Fruit fly (Drosophila melanogaster): ENCODE data around the gene yellow-e2.

yellow-e2 gene

DNA sequence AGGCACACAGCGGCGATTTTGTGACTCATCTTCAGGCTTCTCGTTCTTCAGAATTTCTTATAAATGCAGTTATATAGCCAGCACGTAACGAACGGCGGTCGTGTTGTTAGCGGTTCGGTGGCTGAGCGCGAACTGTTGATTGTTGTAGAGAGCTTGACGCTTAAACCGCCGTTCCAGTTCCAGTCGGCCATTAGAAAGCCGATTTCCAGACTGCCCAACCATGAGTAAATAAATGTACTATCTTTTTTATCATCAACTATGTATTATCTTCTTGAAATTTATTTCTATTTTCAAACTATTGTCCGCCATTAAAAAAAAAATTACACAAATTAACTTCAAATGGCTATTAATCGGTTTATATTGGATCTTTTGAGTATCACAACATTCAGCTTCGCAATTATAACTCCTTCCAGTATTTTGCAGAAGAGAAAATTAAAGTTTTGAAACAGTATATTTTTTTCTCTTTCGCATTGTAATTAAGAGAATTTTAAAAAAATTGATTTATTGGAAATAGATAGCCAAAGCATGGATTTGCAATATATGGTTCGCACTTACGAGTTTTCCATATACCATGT is 5.0 kb downstream of the yellow-e2 start, which contains the start of gene GILT1:
GILT1 (minus strand) TSS at position 141 of the 575 bp plus-strand sequence.
- TF ChIP-seq toe (GFP tag; optimal IDR thresholded peaks at IDR 0.05) (no peak), pad (GFP tag; optimal IDR thresholded peaks at IDR 0.05) (peak; percentile 59), cic (GFP tag; optimal IDR thresholded peaks at IDR 0.05) (peak; percentile 22), Crg-1 (GFP tag; optimal IDR thresholded peaks at IDR 0.05) (no peak), CG7101 (tag; optimal IDR thresholded peaks at IDR 0.05) (peak; percentile 12), CG14711 (tag; optimal IDR thresholded peaks at IDR 0.05) (no peak), ovo (GFP tag; optimal IDR thresholded peaks at IDR 0.05) (peak; percentile 44), Mnt (GFP tag; optimal IDR thresholded peaks at IDR 0.05) (peak; percentile 43), bab1 (GFP tag; optimal IDR thresholded peaks at IDR 0.05) (peak; percentile 39), kay (GFP tag; ENCODE audit: borderline replicate concordance) (peak; percentile 69), tj (GFP tag; optimal IDR thresholded peaks at IDR 0.05) (peak; percentile 1)

DNA sequence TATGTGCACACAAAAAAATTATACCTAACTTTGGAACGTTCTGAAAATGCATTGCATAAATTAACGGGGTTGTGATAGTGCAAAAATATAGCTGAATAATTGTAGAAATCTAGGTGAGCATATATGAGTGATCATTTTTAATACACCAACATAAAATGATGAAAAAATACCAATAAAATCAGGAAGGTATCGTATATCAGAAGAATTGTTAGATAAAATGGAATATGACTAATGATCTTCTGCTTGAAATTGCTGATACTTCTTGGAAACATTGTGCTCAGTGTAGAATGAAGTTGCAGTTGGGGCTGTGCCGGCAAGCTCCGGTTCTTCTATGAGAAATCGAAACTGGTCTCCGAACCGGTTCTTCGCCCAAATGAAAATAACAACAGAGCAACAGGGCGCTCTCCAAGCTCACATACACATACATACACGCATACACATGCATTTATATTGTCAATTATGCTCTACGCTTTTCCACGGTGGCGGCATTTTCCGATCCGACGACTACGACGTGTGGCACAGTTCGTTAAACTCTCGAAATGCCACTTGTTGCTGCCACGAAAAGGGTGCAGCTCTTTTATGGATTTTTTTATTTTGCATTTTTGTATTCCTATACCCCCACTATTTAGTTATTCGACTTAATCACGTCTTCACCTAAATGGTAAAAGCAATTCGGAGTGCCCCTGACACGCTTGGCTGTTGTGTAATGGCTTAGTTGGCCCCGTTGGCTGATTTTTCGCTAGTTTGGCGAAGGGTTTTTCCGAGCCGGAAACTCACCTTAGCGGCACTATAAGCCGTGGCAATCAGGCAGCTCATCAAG is 5.7 kb downstream of the yellow-e2 start:
- TF ChIP-seq CG7101 (tag; optimal IDR thresholded peaks at IDR 0.05) (peak; percentile 68), CG11617 (GFP tag; optimal IDR thresholded peaks at IDR 0.05) (peak; percentile 71), CG33017 (tag; optimal IDR thresholded peaks at IDR 0.05) (peak; percentile 5), CG14711 (tag; optimal IDR thresholded peaks at IDR 0.05) (peak; percentile 63), Mnt (GFP tag; optimal IDR thresholded peaks at IDR 0.05) (no peak), cic (GFP tag; optimal IDR thresholded peaks at IDR 0.05) (no peak), tj (GFP tag; optimal IDR thresholded peaks at IDR 0.05) (peak; percentile 71), Clk (GFP tag; optimal IDR thresholded peaks at IDR 0.05) (no peak), CG1620 (GFP tag; optimal IDR thresholded peaks at IDR 0.05) (peak; percentile 27), Crg-1 (GFP tag; optimal IDR thresholded peaks at IDR 0.05) (peak; percentile 64), pad (GFP tag; optimal IDR thresholded peaks at IDR 0.05) (peak; percentile 38), kay (GFP tag; ENCODE audit: borderline replicate concordance) (no peak), CG12768 (GFP tag; optimal IDR thresholded peaks at IDR 0.05) (no peak), toe (GFP tag; optimal IDR thresholded peaks at IDR 0.05) (no peak), Hr96 (GFP tag; optimal IDR thresholded peaks at IDR 0.05) (peak; percentile 37), cnc (optimal IDR thresholded peaks at IDR 0.05) (no peak), ovo (GFP tag; optimal IDR thresholded peaks at IDR 0.05) (peak; percentile 55), bab1 (GFP tag; optimal IDR thresholded peaks at IDR 0.05) (peak; percentile 79), CG5204 (GFP tag; optimal IDR thresholded peaks at IDR 0.05) (peak; percentile 55), CG7045 (GFP tag; optimal IDR thresholded peaks at IDR 0.05) (peak; percentile 55)

DNA sequence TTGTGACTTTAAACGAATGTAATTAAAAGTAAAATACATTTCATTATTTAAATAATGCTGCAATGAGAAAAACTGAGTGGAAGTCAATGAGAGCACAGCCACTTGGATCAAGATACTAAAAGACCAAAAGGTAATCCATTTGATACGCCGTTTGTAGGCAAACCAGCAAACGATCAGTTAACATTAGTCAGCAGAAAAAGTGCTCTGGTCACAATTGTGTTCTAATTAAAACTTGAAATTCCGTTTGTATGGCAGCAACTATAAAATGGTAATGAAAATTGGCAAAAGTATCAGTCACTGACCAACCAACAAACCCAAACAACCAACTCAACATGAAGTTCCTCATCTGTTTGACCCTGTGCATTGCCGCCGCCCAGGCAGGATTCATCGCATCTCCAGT is 9.3 kb downstream of the yellow-e2 start, which contains the start of gene CG14377:
CG14377 (plus strand) TSS at position 301 of the 400 bp plus-strand sequence.
- TF ChIP-seq toe (GFP tag; optimal IDR thresholded peaks at IDR 0.05) (no peak), Crg-1 (GFP tag; optimal IDR thresholded peaks at IDR 0.05) (no peak), CG1620 (GFP tag; optimal IDR thresholded peaks at IDR 0.05) (no peak), Mnt (GFP tag; optimal IDR thresholded peaks at IDR 0.05) (no peak), Clk (GFP tag; optimal IDR thresholded peaks at IDR 0.05) (no peak), CG11617 (GFP tag; optimal IDR thresholded peaks at IDR 0.05) (no peak), pad (GFP tag; optimal IDR thresholded peaks at IDR 0.05) (no peak), CG5204 (GFP tag; optimal IDR thresholded peaks at IDR 0.05) (no peak), CG7045 (GFP tag; optimal IDR thresholded peaks at IDR 0.05) (no peak)

DNA sequence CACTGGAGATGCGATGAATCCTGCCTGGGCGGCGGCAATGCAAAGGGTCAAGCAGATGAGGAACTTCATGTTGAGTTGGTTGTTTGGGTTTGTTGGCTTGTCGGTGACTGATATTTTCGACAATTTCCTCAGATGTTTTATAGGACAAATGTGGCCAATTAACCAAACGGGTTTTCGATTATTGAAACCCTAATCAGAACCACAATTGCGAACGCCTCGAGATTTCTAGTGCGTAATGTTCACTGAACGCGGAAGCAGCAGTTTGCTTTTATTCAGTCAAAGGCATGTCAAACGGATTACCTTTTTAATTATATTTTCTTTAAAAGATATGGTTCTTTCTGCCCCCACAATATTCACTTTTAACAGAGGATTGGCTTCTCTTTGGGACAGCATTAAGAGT is 9.8 kb downstream of the yellow-e2 start, which contains the start of gene CG14374:
CG14374 (minus strand) TSS at position 101 of the 400 bp plus-strand sequence.
- no peak for TF ChIP-seq Clk (GFP tag; optimal IDR thresholded peaks at IDR 0.05)
- no peak for TF ChIP-seq CG12768 (GFP tag; optimal IDR thresholded peaks at IDR 0.05)
- no peak for TF ChIP-seq Crg-1 (GFP tag; optimal IDR thresholded peaks at IDR 0.05)
- no peak for TF ChIP-seq CG7045 (GFP tag; optimal IDR thresholded peaks at IDR 0.05)
- TF ChIP-seq bab1 (GFP tag; optimal IDR thresholded peaks at IDR 0.05), result no peak
- TF ChIP-seq CG14711 (tag; optimal IDR thresholded peaks at IDR 0.05), result no peak
- no peak for TF ChIP-seq Mnt (GFP tag; optimal IDR thresholded peaks at IDR 0.05)
- TF ChIP-seq CG33017 (tag; optimal IDR thresholded peaks at IDR 0.05), result no peak
- TF ChIP-seq CG7101 (tag; optimal IDR thresholded peaks at IDR 0.05), result no peak
- no peak for TF ChIP-seq kay (GFP tag; ENCODE audit: borderline replicate concordance)
- TF ChIP-seq cic (GFP tag; optimal IDR thresholded peaks at IDR 0.05), result no peak
- no peak for TF ChIP-seq tj (GFP tag; optimal IDR thresholded peaks at IDR 0.05)
- no peak for TF ChIP-seq CG5204 (GFP tag; optimal IDR thresholded peaks at IDR 0.05)
- no peak for TF ChIP-seq Hr96 (GFP tag; optimal IDR thresholded peaks at IDR 0.05)

DNA sequence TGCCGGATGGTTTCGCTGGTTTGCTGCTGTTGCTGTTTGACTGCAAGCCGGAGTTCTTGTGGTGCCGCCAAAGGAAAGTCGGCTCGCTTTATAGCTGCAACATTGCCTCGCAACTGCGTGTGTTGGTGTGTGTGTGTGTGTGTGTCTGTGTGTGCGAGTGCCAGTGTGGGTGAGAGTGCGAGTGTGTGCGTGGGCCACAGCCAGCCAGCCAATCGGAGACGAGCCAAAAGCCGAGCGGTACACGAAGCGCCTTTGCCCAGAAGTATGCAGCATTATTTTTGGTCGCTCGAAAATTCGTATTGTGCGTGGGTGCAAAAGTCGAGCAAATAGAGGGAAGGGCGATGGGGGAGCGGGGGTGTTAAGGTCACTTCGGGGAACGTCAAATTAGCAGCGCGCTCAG is 11.7 kb downstream of the yellow-e2 start, which contains the start of gene CCHa2:
CCHa2 (minus strand) TSS at position 65 of the 400 bp plus-strand sequence.
- TF ChIP-seq CG33017 (tag; optimal IDR thresholded peaks at IDR 0.05) (no peak), cnc (optimal IDR thresholded peaks at IDR 0.05) (no peak), toe (GFP tag; optimal IDR thresholded peaks at IDR 0.05) (no peak), Mnt (GFP tag; optimal IDR thresholded peaks at IDR 0.05) (no peak), cic (GFP tag; optimal IDR thresholded peaks at IDR 0.05) (no peak), CG1620 (GFP tag; optimal IDR thresholded peaks at IDR 0.05) (no peak), ovo (GFP tag; optimal IDR thresholded peaks at IDR 0.05) (no peak), Clk (GFP tag; optimal IDR thresholded peaks at IDR 0.05) (no peak), CG7045 (GFP tag; optimal IDR thresholded peaks at IDR 0.05) (no peak), CG7101 (tag; optimal IDR thresholded peaks at IDR 0.05) (no peak), CG14711 (tag; optimal IDR thresholded peaks at IDR 0.05) (no peak), tj (GFP tag; optimal IDR thresholded peaks at IDR 0.05) (no peak), CG5204 (GFP tag; optimal IDR thresholded peaks at IDR 0.05) (no peak), Hr96 (GFP tag; optimal IDR thresholded peaks at IDR 0.05) (no peak), pad (GFP tag; optimal IDR thresholded peaks at IDR 0.05) (no peak)

All from whole organism, adult.